Worm (Caenorhabditis elegans): ENCODE measurements around the gene Y57G11C.20.

Y57G11C.20 gene

DNA sequence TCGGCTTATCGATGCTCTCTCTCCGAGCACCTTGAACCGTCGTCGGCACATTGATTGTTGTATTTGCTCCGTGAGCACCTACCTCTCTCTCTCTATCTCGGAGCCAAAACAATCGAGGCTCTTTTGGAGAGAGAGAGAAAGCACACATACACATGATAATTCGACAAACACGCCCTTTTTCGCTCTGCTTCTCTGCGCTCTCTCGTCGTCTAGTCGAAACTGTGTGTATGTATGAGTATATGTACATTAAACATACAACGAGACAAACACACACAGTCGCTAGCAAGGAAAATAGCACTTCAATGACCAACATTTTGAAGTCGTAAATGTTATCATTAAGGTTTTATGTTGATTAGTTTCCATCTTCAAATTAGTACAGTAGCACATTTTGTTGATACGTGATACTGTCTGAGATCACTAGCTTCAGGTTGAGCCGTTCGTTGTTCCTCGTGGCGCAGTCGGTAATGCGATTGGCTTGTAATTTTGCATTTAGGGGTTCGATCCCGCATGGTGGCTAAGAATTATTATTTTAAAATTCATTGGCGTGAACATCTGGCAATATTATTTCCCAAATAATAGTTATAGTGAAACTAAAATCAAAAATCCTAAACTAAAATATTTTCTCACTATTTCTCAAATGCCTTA lies 31.9 kb downstream of the Y57G11C.20 start (continued):
- TF ChIP-seq set-16 (GFP tag; IDR thresholded peaks at IDR 0.05), result peak; percentile 25; the same call in 1 of the 2 replicates
- no peak for TF ChIP-seq unc-39 (tag; optimal IDR thresholded peaks at IDR 0.05)
- peak; percentile 23 for TF ChIP-seq spr-1 (tag; optimal IDR thresholded peaks at IDR 0.05)
- no peak for TF ChIP-seq daf-8 (GFP tag; IDR thresholded peaks at IDR 0.05)

DNA sequence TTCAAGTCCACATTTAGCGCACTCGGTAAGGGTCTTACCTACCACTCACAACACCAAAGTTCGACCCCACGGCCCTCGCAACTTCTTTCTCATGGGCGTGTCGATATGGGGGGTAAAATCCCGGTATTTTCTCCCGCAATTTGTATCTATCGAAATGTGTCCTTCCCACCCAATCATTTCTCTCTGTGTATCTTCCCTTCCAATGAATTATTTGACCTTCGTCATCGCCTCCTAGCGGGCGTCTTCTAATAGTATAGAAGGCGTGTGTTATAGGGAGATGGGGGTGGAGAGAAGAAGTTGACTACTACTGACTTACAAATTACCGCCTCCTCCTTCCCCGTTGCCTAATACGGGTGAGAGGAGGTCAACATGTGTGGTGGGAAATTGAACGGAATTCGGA lies 33.5 kb downstream of the Y57G11C.20 start:
- TF ChIP-seq T26A8.4 (GFP tag; IDR thresholded peaks at IDR 0.05), result no peak
- peak in 1 of 2 experiments; percentile 42 for TF ChIP-seq unc-62 (GFP tag; optimal IDR thresholded peaks at IDR 0.05 in 1 of 2)
- TF ChIP-seq unc-62 (tag; optimal IDR thresholded peaks at IDR 0.05), result no peak
- peak; percentile 32 for TF ChIP-seq aha-1 (tag)
- no peak for TF ChIP-seq R02D3.7 (tag; optimal IDR thresholded peaks at IDR 0.05)
- no peak for TF ChIP-seq nhr-10 (tag; optimal IDR thresholded peaks at IDR 0.05)
- TF ChIP-seq mxl-3 (GFP tag; optimal IDR thresholded peaks at IDR 0.05), result peak; percentile 56
- 0 out of 2 replicates have a peak, but pooled peaks have one; percentile 23 for TF ChIP-seq ceh-20 (GFP tag; IDR thresholded peaks at IDR 0.05)
- TF ChIP-seq snpc-1.2 (GFP tag; IDR thresholded peaks at IDR 0.05), result peak; percentile 94
- TF ChIP-seq ceh-28 (tag; optimal IDR thresholded peaks at IDR 0.05), result no peak
- no peak for TF ChIP-seq daf-19 (GFP tag; conservative IDR thresholded peaks at IDR 0.05)
- TF ChIP-seq nhr-25 (tag; optimal IDR thresholded peaks at IDR 0.05; ENCODE audit: borderline replicate concordance, insufficient read depth), result peak; percentile 50
- TF ChIP-seq lim-7 (GFP tag; IDR thresholded peaks at IDR 0.05), result no peak

DNA sequence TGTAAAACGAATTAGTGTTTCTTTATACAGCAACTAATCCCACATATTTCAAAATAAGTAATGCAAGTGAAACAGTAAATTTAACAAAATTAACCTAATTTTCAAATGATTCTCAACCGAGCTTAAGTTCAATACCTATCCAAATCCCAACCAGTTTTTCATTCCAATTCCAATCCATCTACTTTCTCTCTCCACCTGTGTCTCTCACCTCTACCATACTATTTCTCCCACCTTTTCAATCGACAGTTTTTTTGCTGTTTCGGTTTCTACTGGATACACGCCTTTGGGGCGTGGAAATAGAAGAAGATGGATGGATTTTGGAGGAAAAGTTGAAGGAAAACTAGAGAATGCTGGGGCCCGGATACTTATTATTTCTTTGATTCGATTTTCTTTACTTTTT lies 34.5 kb downstream of the Y57G11C.20 start:
- peak; percentile 70 for TF ChIP-seq aha-1 (tag)
- no peak for TF ChIP-seq zag-1 (tag; optimal IDR thresholded peaks at IDR 0.05)

DNA sequence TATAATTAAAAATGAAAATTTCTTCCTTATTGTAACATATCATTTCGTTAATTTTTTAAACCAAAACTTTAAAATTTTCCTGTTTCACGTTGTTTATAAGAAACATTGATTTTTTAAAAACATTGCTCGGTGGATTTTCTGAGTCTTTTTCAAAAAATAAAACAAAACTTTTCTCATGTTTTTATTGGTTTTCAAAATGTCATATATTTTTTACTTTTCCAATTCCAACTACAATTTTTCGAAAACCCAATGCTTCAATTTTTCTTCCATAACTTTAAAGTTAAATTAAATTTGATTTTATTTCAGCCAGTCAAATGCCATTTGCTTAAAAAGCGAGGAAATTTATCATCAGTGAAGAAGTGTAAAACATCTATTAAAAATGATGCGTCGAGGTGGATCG lies 36.0 kb downstream of the Y57G11C.20 start, which contains the start of gene eps-8:
TSS of gene eps-8 (plus strand) at position 301 of the 400 bp plus-strand sequence.
- TF ChIP-seq R02D3.7 (tag; optimal IDR thresholded peaks at IDR 0.05) (no peak), lim-7 (GFP tag; IDR thresholded peaks at IDR 0.05) (no peak), zfp-3 (GFP tag; conservative IDR thresholded peaks at IDR 0.05) (no peak), nhr-48 (tag; optimal IDR thresholded peaks at IDR 0.05) (no peak), tag-97 (GFP tag; IDR thresholded peaks at IDR 0.05) (no peak), aha-1 (tag) (no peak)

DNA sequence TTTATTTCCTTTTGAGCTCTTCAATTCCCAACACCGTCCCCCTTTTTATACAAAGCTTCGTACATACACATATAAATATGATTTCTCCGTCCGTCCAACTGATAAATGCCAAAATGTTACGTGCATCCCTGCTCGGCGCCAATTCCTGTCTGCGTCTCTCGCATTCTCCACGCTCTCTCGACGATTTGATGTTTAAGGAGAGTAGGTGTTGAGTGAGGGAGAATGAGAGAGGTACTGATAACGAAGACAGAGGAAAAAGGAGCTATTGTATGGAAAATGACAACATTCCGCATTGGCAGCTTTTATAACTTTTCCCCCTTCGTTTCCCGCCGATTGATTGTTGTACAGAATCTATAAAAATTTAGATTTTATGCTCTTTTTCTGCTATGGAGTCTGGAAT lies 40.6 kb downstream of the Y57G11C.20 start:
- TF ChIP-seq mxl-3 (GFP tag; optimal IDR thresholded peaks at IDR 0.05), result no peak
- TF ChIP-seq aha-1 (tag), result peak; percentile 9
- no peak for TF ChIP-seq vab-7 (GFP tag; IDR thresholded peaks at IDR 0.05)
- TF ChIP-seq dve-1 (tag; optimal IDR thresholded peaks at IDR 0.05; ENCODE audit: insufficient read depth), result peak; percentile 90
- TF ChIP-seq lin-13 (GFP tag; optimal IDR thresholded peaks at IDR 0.05), result no peak
- no peak for TF ChIP-seq lir-3 (tag; optimal IDR thresholded peaks at IDR 0.05)
- no peak for TF ChIP-seq ctbp-1 (GFP tag; IDR thresholded peaks at IDR 0.05)
- TF ChIP-seq mxl-2 (GFP tag; conservative IDR thresholded peaks at IDR 0.05), result no peak
- peak; percentile 79 for TF ChIP-seq nhr-28 (tag; optimal IDR thresholded peaks at IDR 0.05)
- no peak for TF ChIP-seq lin-29 (GFP tag; IDR thresholded peaks at IDR 0.05)
- TF ChIP-seq rbr-2 (tag; optimal IDR thresholded peaks at IDR 0.05), result no peak
- no peak for TF ChIP-seq daf-19 (GFP tag; conservative IDR thresholded peaks at IDR 0.05)
- TF ChIP-seq duxl-1 (tag; optimal IDR thresholded peaks at IDR 0.05; ENCODE audit: poor library complexity), result no peak
- TF ChIP-seq ceh-82 (tag; optimal IDR thresholded peaks at IDR 0.05), result no peak
- no peak for TF ChIP-seq R02D3.7 (tag; optimal IDR thresholded peaks at IDR 0.05)
- peak; percentile 8 for TF ChIP-seq mep-1 (tag; optimal IDR thresholded peaks at IDR 0.05)
- no peak for TF ChIP-seq lin-15B (tag; optimal IDR thresholded peaks at IDR 0.05)
- no peak for TF ChIP-seq saeg-2 (GFP tag; IDR thresholded peaks at IDR 0.05)
- TF ChIP-seq fos-1 (tag; optimal IDR thresholded peaks at IDR 0.05), result no peak
- peak; percentile 41 for TF ChIP-seq ztf-7 (tag; optimal IDR thresholded peaks at IDR 0.05)
- TF ChIP-seq aly-2 (tag; optimal IDR thresholded peaks at IDR 0.05), result no peak
- TF ChIP-seq dmd-6 (GFP tag; IDR thresholded peaks at IDR 0.05), result peak; percentile 87; the same call in 1 of the 2 replicates
- TF ChIP-seq nhr-6 (tag; optimal IDR thresholded peaks at IDR 0.05), result peak; percentile 66
- no peak for TF ChIP-seq nhr-25 (tag; optimal IDR thresholded peaks at IDR 0.05; ENCODE audit: borderline replicate concordance, insufficient read depth)
- peak; percentile 3 for TF ChIP-seq nhr-77 (tag; optimal IDR thresholded peaks at IDR 0.05)
- TF ChIP-seq nhr-48 (tag; optimal IDR thresholded peaks at IDR 0.05), result peak; percentile 67
- TF ChIP-seq jun-1 (tag; optimal IDR thresholded peaks at IDR 0.05), result no peak
- no peak for TF ChIP-seq nhr-237 (tag; optimal IDR thresholded peaks at IDR 0.05)
- peak in 1 of 2 experiments; percentile 81 for TF ChIP-seq hif-1 (tag; optimal IDR thresholded peaks at IDR 0.05)

Data from whole organism, L4 larva.